Fruit fly (Drosophila melanogaster): ENCODE measurements around the gene Sox21b.

dm6 chr3L:14152608-14153007 is 21.5 kb upstream of the Sox21b start:
- TF ChIP-seq Hr96 (GFP tag; optimal IDR thresholded peaks at IDR 0.05) (no peak), CG33017 (tag; optimal IDR thresholded peaks at IDR 0.05) (no peak), Clk (GFP tag; optimal IDR thresholded peaks at IDR 0.05) (no peak), Crg-1 (GFP tag; optimal IDR thresholded peaks at IDR 0.05) (no peak), CG12768 (GFP tag; optimal IDR thresholded peaks at IDR 0.05) (no peak), tj (GFP tag; optimal IDR thresholded peaks at IDR 0.05) (no peak), kay (GFP tag; ENCODE audit: borderline replicate concordance) (no peak), pad (GFP tag; optimal IDR thresholded peaks at IDR 0.05) (no peak), cic (GFP tag; optimal IDR thresholded peaks at IDR 0.05) (no peak)

Measured in whole organism, adult.